Fruit fly (Drosophila melanogaster) whole organism, embryonic: ENCODE results near the gene Creld.

Source experiments
- ATbp ChIP-seq: fragments of 200-800 bp; sonication (Bioruptor generic); optimal IDR thresholded peaks from 2 replicates; lab custom pipeline; 2017; ENCODE audit warnings: missing biosample characterization, mild to moderate bottlenecking, missing genetic modification characterization, missing genetic modification reagents
- Blimp-1 ChIP-seq: fragments of 200-800 bp; sonication (Bioruptor generic); optimal IDR thresholded peaks from 3 replicates; lab custom pipeline; 2018; ENCODE audit warnings: missing biosample characterization, missing genetic modification characterization, mild to moderate bottlenecking, moderate library complexity, missing genetic modification reagents
- CG10274 ChIP-seq: fragments of 200-800 bp; sonication (Bioruptor generic); optimal IDR thresholded peaks from 3 replicates; lab custom pipeline; 2017; ENCODE audit warnings: missing biosample characterization, mild to moderate bottlenecking, missing genetic modification characterization
- CG11085 ChIP-seq: fragments of 200-800 bp; sonication (Bioruptor generic); IDR thresholded peaks from 2 replicates; pipeline ENCODE4 v1.3.6; 2022; ENCODE audit warnings: missing biosample characterization, missing genetic modification characterization
- CG11723 ChIP-seq: fragments of 200-800 bp; sonication (Bioruptor generic); optimal IDR thresholded peaks from 2 replicates; lab custom pipeline; 2017; ENCODE audit warnings: missing biosample characterization, mild to moderate bottlenecking, missing genetic modification characterization
- CG12104 ChIP-seq: fragments of 200-800 bp; sonication (Bioruptor generic); optimal IDR thresholded peaks from 3 replicates; lab custom pipeline; 2016; ENCODE audit warnings: missing biosample characterization, missing genetic modification characterization
- CG13624 ChIP-seq: fragments of 200-800 bp; sonication (Bioruptor generic); optimal IDR thresholded peaks from 2 replicates; lab custom pipeline; 2016; ENCODE audit warnings: missing biosample characterization, missing genetic modification characterization
- CG15269 ChIP-seq: fragments of 200-800 bp; sonication (Bioruptor generic); optimal IDR thresholded peaks from 2 replicates; lab custom pipeline; 2018; ENCODE audit warnings: missing biosample characterization, mild to moderate bottlenecking, missing genetic modification characterization, moderate library complexity
- CG15479 ChIP-seq: fragments of 200-800 bp; sonication (Bioruptor generic); optimal IDR thresholded peaks from 3 replicates; lab custom pipeline; 2019; ENCODE audit warnings: missing biosample characterization, mild to moderate bottlenecking, missing genetic modification characterization, moderate library complexity
- CG15601 ChIP-seq: fragments of 200-800 bp; sonication (Bioruptor generic); optimal IDR thresholded peaks from 3 replicates; lab custom pipeline; 2019; ENCODE audit warnings: missing biosample characterization, mild to moderate bottlenecking, missing genetic modification characterization, moderate library complexity
- CG17328 ChIP-seq: fragments of 200-800 bp; sonication (Bioruptor generic); IDR thresholded peaks from 2 replicates; pipeline ENCODE4 v1.3.6; 2022; ENCODE audit warnings: missing biosample characterization, missing genetic modification characterization
- CG2120 ChIP-seq: fragments of 200-800 bp; sonication (Bioruptor generic); optimal IDR thresholded peaks from 3 replicates; lab custom pipeline; 2016; ENCODE audit warnings: missing biosample characterization, missing genetic modification characterization
- CG2199 ChIP-seq: fragments of 200-800 bp; sonication (Bioruptor generic); IDR thresholded peaks from 3 replicates; pipeline ENCODE4 v1.3.6; 2022; ENCODE audit warnings: missing biosample characterization, missing genetic modification characterization
- CG30020 ChIP-seq: fragments of 200-800 bp; optimal IDR thresholded peaks from 2 replicates; lab custom pipeline; 2019; ENCODE audit warnings: missing biosample characterization, mild to moderate bottlenecking, missing genetic modification characterization, moderate library complexity
- CG30403 ChIP-seq: fragments of 200-800 bp; sonication (Bioruptor generic); optimal IDR thresholded peaks from 3 replicates; lab custom pipeline; 2016; ENCODE audit warnings: missing biosample characterization, missing genetic modification characterization
- CG4282 ChIP-seq: fragments of 200-800 bp; sonication (Bioruptor generic); optimal IDR thresholded peaks from 2 replicates; lab custom pipeline; 2016; ENCODE audit warnings: missing biosample characterization, missing genetic modification characterization
- CG6272 ChIP-seq: fragments of 200-800 bp; sonication (Bioruptor generic); IDR thresholded peaks from 2 replicates; pipeline ENCODE4 v1.3.6; 2022; ENCODE audit warnings: missing biosample characterization, missing genetic modification characterization
- CG6791 ChIP-seq: fragments of 200-800 bp; sonication (Bioruptor generic); IDR thresholded peaks from 3 replicates; pipeline ENCODE4 v1.3.6; 2022; ENCODE audit warnings: missing biosample characterization, missing genetic modification characterization; ENCODE audit not compliant: partially characterized antibody
- CG7556 ChIP-seq: fragments of 200-800 bp; sonication (Bioruptor generic); optimal IDR thresholded peaks from 2 replicates; lab custom pipeline; 2017; ENCODE audit warnings: missing biosample characterization, mild to moderate bottlenecking, missing genetic modification characterization
- CTCF ChIP-seq: fragments of 200-800 bp; sonication (Bioruptor generic); optimal IDR thresholded peaks from 2 replicates; lab custom pipeline; 2017; ENCODE audit warnings: missing biosample characterization, mild to moderate bottlenecking, missing genetic modification characterization, moderate library complexity
- Dll ChIP-seq: fragments of 200-800 bp; sonication (Bioruptor generic); IDR thresholded peaks from 4 replicates; pipeline ENCODE4 v1.3.6; 2022; ENCODE audit warnings: missing biosample characterization, missing genetic modification characterization; ENCODE audit not compliant: partially characterized antibody
- HLHmδ ChIP-seq: fragments of 200-800 bp; sonication (Bioruptor generic); optimal IDR thresholded peaks from 2 replicates; lab custom pipeline; 2018; ENCODE audit warnings: missing biosample characterization, mild to moderate bottlenecking, missing genetic modification characterization, moderate library complexity
- Med ChIP-seq: fragments of 200-800 bp; sonication (Bioruptor generic); peaks from one replicate; lab custom pipeline; 2016; ENCODE audit warnings: missing biosample characterization, missing genetic modification characterization, mild to moderate bottlenecking, inconsistent platforms, moderate library complexity
- Rfx ChIP-seq: fragments of 200-800 bp; sonication (Bioruptor generic); IDR thresholded peaks from 2 replicates; pipeline ENCODE4 v1.3.6; 2022; ENCODE audit warnings: missing biosample characterization, missing genetic modification characterization
- Sin3A ChIP-seq: fragments of >200 bp; optimal IDR thresholded peaks from 2 replicates; lab custom pipeline; 2018
- ase ChIP-seq: fragments of 200-800 bp; sonication (Bioruptor generic); IDR thresholded peaks from 3 replicates; pipeline ENCODE4 v1.3.6; 2022; ENCODE audit warnings: missing biosample characterization, missing genetic modification characterization
- chm ChIP-seq: fragments of 200-800 bp; sonication (Bioruptor generic); IDR thresholded peaks from 2 replicates; pipeline ENCODE4 v1.3.6; 2022; ENCODE audit warnings: missing biosample characterization, missing genetic modification characterization
- dati ChIP-seq: fragments of 200-800 bp; sonication (Bioruptor generic); IDR thresholded peaks from 2 replicates; pipeline ENCODE4 v1.3.6; 2022; ENCODE audit warnings: missing biosample characterization, missing genetic modification characterization
- fu2 ChIP-seq: fragments of 200-800 bp; sonication (Bioruptor generic); optimal IDR thresholded peaks from 2 replicates; lab custom pipeline; 2016; ENCODE audit warnings: missing biosample characterization, missing genetic modification characterization
- gce ChIP-seq: fragments of 200-800 bp; sonication (Bioruptor generic); IDR thresholded peaks from 3 replicates; pipeline ENCODE4 v1.3.6; 2022; ENCODE audit warnings: missing biosample characterization, missing genetic modification characterization
- ken ChIP-seq: fragments of 200-800 bp; sonication (Bioruptor generic); IDR thresholded peaks from 3 replicates; pipeline ENCODE4 v1.3.6; 2022; ENCODE audit warnings: missing biosample characterization, missing genetic modification characterization
- kni ChIP-seq: fragments of 200-800 bp; sonication (Bioruptor generic); optimal IDR thresholded peaks from 3 replicates; lab custom pipeline; 2017; ENCODE audit warnings: mild to moderate bottlenecking, missing biosample characterization, missing genetic modification reagents, missing genetic modification characterization
- lab ChIP-seq: fragments of 200-800 bp; sonication (Bioruptor generic); optimal IDR thresholded peaks from 3 replicates; lab custom pipeline; 2017; ENCODE audit warnings: missing biosample characterization, missing genetic modification characterization, mild to moderate bottlenecking, moderate library complexity, missing genetic modification reagents
- lov ChIP-seq, 2 experiments: fragments of 200-800 bp in 1 of 2; fragments of >200 bp in 1 of 2; sonication (Bioruptor generic) in 1 of 2; IDR thresholded peaks in 1 of 2; optimal IDR thresholded peaks in 1 of 2; 2 replicates in 1 of 2; 3 replicates in 1 of 2; pipeline versions ENCODE4 v1.3.6 to Lab custom; 2017 to 2022; ENCODE audit warnings: missing biosample characterization in 1 of 2, missing genetic modification characterization in 1 of 2
- nom ChIP-seq: fragments of 200-800 bp; sonication (Bioruptor generic); optimal IDR thresholded peaks from 2 replicates; lab custom pipeline; 2017; ENCODE audit warnings: missing biosample characterization, missing genetic modification characterization, mild to moderate bottlenecking, moderate library complexity, missing genetic modification reagents
- pros ChIP-seq: fragments of 200-800 bp; sonication (Bioruptor generic); optimal IDR thresholded peaks from 3 replicates; lab custom pipeline; 2019; ENCODE audit warnings: missing biosample characterization, mild to moderate bottlenecking, missing genetic modification characterization, moderate library complexity
- sob ChIP-seq: fragments of 200-800 bp; sonication (Bioruptor generic); IDR thresholded peaks from 2 replicates; pipeline ENCODE4 v1.3.6; 2022; ENCODE audit warnings: missing biosample characterization, missing genetic modification characterization
- stc ChIP-seq: fragments of 200-800 bp; sonication (Bioruptor generic); IDR thresholded peaks from 2 replicates; pipeline ENCODE4 v1.3.6; 2022; ENCODE audit warnings: missing biosample characterization, missing genetic modification characterization
- vfl ChIP-seq: fragments of 200-800 bp; sonication (Bioruptor generic); optimal IDR thresholded peaks from 2 replicates; lab custom pipeline; 2016; ENCODE audit warnings: missing biosample characterization, missing genetic modification characterization
- z ChIP-seq: fragments of 200-800 bp; sonication (Bioruptor generic); IDR thresholded peaks from 3 replicates; pipeline ENCODE4 v1.3.6; 2022; ENCODE audit warnings: missing biosample characterization, missing genetic modification characterization
- zen ChIP-seq: fragments of 200-800 bp; sonication (Bioruptor generic); optimal IDR thresholded peaks from 3 replicates; lab custom pipeline; 2018; ENCODE audit warnings: missing biosample characterization, mild to moderate bottlenecking, missing genetic modification characterization, moderate library complexity
- zfh1 ChIP-seq: fragments of 200-800 bp; sonication (Bioruptor generic); IDR thresholded peaks from 3 replicates; pipeline ENCODE4 v1.3.6; 2022; ENCODE audit warnings: missing biosample characterization, missing genetic modification characterization

Gene Creld

dm6 chr2L:120492-121455 lies 18.6 kb downstream of the Creld start (continued):
- TF ChIP-seq Dll (GFP tag; lab: Robert Waterston, UW) (no peak), CG30020 (tag; lab: Kevin White, UChicago) (no peak), zen (tag; lab: Kevin White, UChicago) (no peak), CG12104 (GFP tag; lab: Kevin White, UChicago) (no peak), CG7556 (no peak), CG15479 (no peak), vfl (GFP tag; lab: Kevin White, UChicago) (no peak), Rfx (peak; percentile 46), stc (no peak), CG15269 (tag; lab: Kevin White, UChicago) (peak; percentile 7), Sin3A (lab: Kevin White, UChicago) (no peak), CG13624 (GFP tag; lab: Kevin White, UChicago) (no peak)

DNA sequence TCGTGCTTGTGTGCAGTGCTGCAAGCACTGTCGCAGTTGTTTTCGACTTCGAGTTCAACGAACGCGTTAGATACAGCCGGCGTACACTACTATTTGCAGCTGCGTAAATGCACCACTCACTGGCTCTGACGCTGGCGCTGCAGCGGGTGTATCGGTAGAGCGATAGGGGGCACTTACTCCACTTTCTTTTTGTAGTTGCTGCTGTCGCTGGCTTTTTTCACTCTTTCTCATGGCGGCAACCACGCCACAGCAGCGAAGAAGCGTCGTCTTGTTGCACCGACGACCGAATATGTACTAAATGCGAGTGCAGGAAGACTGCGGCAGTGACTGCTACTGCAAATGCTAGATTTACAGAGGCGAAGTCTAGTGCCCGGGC lies 19.3 kb downstream of the Creld start, which contains the start of gene CG4822:
TSS of gene CG4822 (minus strand) at position 299 of the 376 bp plus-strand sequence.
- no peak for TF ChIP-seq fu2 (GFP tag; lab: Kevin White, UChicago)
- TF ChIP-seq CG6272 (GFP tag; lab: Robert Waterston, UW), result 0 out of 2 replicates have a peak, but pooled peaks have one; percentile 34
- TF ChIP-seq ATbp, result peak; percentile 31
- TF ChIP-seq CG11085 (GFP tag; lab: Robert Waterston, UW), result 0 out of 2 replicates have a peak, but pooled peaks have one; percentile 12
- TF ChIP-seq pros, result peak; percentile 18
- peak; percentile 36 for TF ChIP-seq CTCF (GFP tag; lab: Kevin White, UChicago)
- TF ChIP-seq nom (GFP tag; lab: Kevin White, UChicago), result peak; percentile 27
- 0 out of 3 replicates have a peak, but pooled peaks have one; percentile 21 for TF ChIP-seq ase (GFP tag; lab: Robert Waterston, UW)
- TF ChIP-seq lov (optimal IDR thresholded peaks at IDR 0.05; lab: Kevin White, UChicago), result no peak
- TF ChIP-seq lov (GFP tag; IDR thresholded peaks at IDR 0.05; lab: Robert Waterston, UW), result 0 out of 3 replicates have a peak, but pooled peaks have one; percentile 10
- TF ChIP-seq z, result peak; percentile 16; the same call in 1 of the 3 replicates
- no peak for TF ChIP-seq dati (GFP tag; lab: Robert Waterston, UW)
- no peak for TF ChIP-seq CG11723 (GFP tag; lab: Kevin White, UChicago)
- TF ChIP-seq HLHmδ, result peak; percentile 38
- TF ChIP-seq CG6791, result 0 out of 3 replicates have a peak, but pooled peaks have one; percentile 6
- peak; percentile 77 for TF ChIP-seq CG2199
- TF ChIP-seq chm, result peak; percentile 32; the same call in 1 of the 2 replicates
- TF ChIP-seq ken (GFP tag; lab: Robert Waterston, UW), result 0 out of 3 replicates have a peak, but pooled peaks have one; percentile 32
- no peak for TF ChIP-seq CG10274 (GFP tag; lab: Kevin White, UChicago)
- TF ChIP-seq Blimp-1, result peak; percentile 32
- TF ChIP-seq lab (GFP tag; lab: Kevin White, UChicago), result no peak
- peak; percentile 22 for TF ChIP-seq CG15601 (tag; lab: Kevin White, UChicago)
- no peak for TF ChIP-seq gce (GFP tag; lab: Robert Waterston, UW)
- peak; percentile 30; the same call in 1 of the 3 replicates for TF ChIP-seq zfh1 (GFP tag; lab: Robert Waterston, UW)
- TF ChIP-seq Med (GFP tag; lab: Kevin White, UChicago), result peak; percentile 44
- TF ChIP-seq CG4282, result no peak
- TF ChIP-seq sob (GFP tag; lab: Robert Waterston, UW), result 0 out of 2 replicates have a peak, but pooled peaks have one; percentile 36
- no peak for TF ChIP-seq CG30403 (GFP tag; lab: Kevin White, UChicago)
- no peak for TF ChIP-seq CG2120 (GFP tag; lab: Kevin White, UChicago)
- peak; percentile 63 for TF ChIP-seq kni (GFP tag; lab: Kevin White, UChicago)
- TF ChIP-seq CG17328, result 0 out of 2 replicates have a peak, but pooled peaks have one; percentile 15
